Worm (Caenorhabditis elegans) whole organism, L3 larva: ENCODE results near the gene mrps-26.

Experiments
- ZK546.5 ChIP-seq: sonication (generic microtip); optimal IDR thresholded peaks from 2 replicates; lab custom pipeline; 2017; ENCODE audit warnings: missing biosample characterization, missing genetic modification characterization
- aly-2 ChIP-seq: fragments of 150-350 bp; optimal IDR thresholded peaks from 2 replicates; lab custom pipeline; 2014; ENCODE audit warnings: missing biosample characterization, missing genetic modification characterization
- ama-1 ChIP-seq: fragments of 150-350 bp; optimal IDR thresholded peaks from 2 replicates; lab custom pipeline; 2018
- ceh-16 ChIP-seq: sonication (generic microtip); optimal IDR thresholded peaks from 2 replicates; lab custom pipeline; 2017; ENCODE audit warnings: missing biosample characterization, missing genetic modification characterization
- egl-5 ChIP-seq: fragments of 150-350 bp; optimal IDR thresholded peaks from 2 replicates; lab custom pipeline; 2017; ENCODE audit warnings: missing biosample characterization, missing genetic modification reagents, missing genetic modification characterization, inconsistent platforms
- elt-1 ChIP-seq: fragments of 150-350 bp; optimal IDR thresholded peaks from 2 replicates; lab custom pipeline; 2014; ENCODE audit warnings: missing biosample characterization, missing genetic modification characterization
- elt-2 ChIP-seq: sonication (generic microtip); optimal IDR thresholded peaks from 2 replicates; lab custom pipeline; 2016; ENCODE audit warnings: missing genetic modification reagents, mild to moderate bottlenecking, missing genetic modification characterization, missing compliant biosample characterization
- fkh-2 ChIP-seq: fragments of 150-350 bp; optimal IDR thresholded peaks from 2 replicates; lab custom pipeline; 2014; ENCODE audit warnings: missing biosample characterization, missing genetic modification reagents, missing genetic modification characterization
- hmg-11 ChIP-seq: sonication (generic microtip); optimal IDR thresholded peaks from 2 replicates; lab custom pipeline; 2016; ENCODE audit warnings: missing genetic modification characterization, missing compliant biosample characterization
- jun-1 ChIP-seq: fragments of 150-350 bp; optimal IDR thresholded peaks from 2 replicates; lab custom pipeline; 2014; ENCODE audit warnings: missing biosample characterization, missing genetic modification reagents, missing genetic modification characterization
- lin-15B ChIP-seq: fragments of 150-350 bp; optimal IDR thresholded peaks from 2 replicates; lab custom pipeline; 2014; ENCODE audit warnings: missing biosample characterization, missing genetic modification characterization
- lin-39 ChIP-seq: fragments of 150-350 bp; optimal IDR thresholded peaks from 2 replicates; lab custom pipeline; 2018; ENCODE audit warnings: missing biosample characterization, missing genetic modification reagents, missing genetic modification characterization
- nfya-1 ChIP-seq: sonication (generic microtip); optimal IDR thresholded peaks from 2 replicates; lab custom pipeline; 2017; ENCODE audit warnings: missing genetic modification characterization, mild to moderate bottlenecking, missing compliant biosample characterization, antibody characterized with exemption, moderate library complexity; ENCODE audit not compliant: insufficient read depth
- nhr-11 ChIP-seq: fragments of 150-350 bp; optimal IDR thresholded peaks from 2 replicates; lab custom pipeline; 2014; ENCODE audit warnings: missing biosample characterization, missing genetic modification characterization
- nhr-77 ChIP-seq: fragments of 150-350 bp; optimal IDR thresholded peaks from 2 replicates; lab custom pipeline; 2014; ENCODE audit warnings: missing biosample characterization, missing genetic modification characterization
- pqm-1 ChIP-seq: fragments of 150-350 bp; optimal IDR thresholded peaks from 2 replicates; lab custom pipeline; 2017; ENCODE audit warnings: missing biosample characterization, missing genetic modification characterization, inconsistent platforms
- skn-1 ChIP-seq: fragments of 150-350 bp; optimal IDR thresholded peaks from 2 replicates; lab custom pipeline; 2014; ENCODE audit warnings: missing biosample characterization, missing genetic modification characterization
- zag-1 ChIP-seq: fragments of 150-350 bp; optimal IDR thresholded peaks from 2 replicates; lab custom pipeline; 2014; ENCODE audit warnings: missing biosample characterization, missing genetic modification characterization
- ztf-11 ChIP-seq: fragments of 150-350 bp; optimal IDR thresholded peaks from 2 replicates; lab custom pipeline; 2014; ENCODE audit warnings: missing biosample characterization, missing genetic modification characterization

Gene mrps-26

DNA sequence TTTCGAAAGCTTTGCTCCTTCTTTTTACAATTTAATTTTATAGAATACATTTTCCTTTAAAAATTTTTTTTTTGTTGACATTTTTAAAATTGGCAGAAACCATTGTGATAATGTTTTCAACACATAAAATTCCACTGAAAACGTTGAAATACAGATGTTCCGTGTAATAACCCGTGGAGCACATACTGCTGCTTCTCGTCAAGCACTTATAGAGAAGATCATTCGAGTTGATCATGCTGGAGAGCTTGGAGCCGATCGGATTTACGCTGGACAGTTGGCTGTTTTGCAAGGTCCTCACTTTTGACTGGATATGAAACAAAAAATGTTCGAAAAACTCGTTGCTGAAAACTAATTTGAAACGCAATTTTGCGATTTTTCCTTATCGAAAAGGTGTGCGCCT lies 43.3 kb downstream of the mrps-26 start, which contains the start of gene clk-1:
TSS of gene clk-1 (plus strand) at position 155 of the 400 bp plus-strand sequence.
- TF ChIP-seq ama-1 (lab: Kevin White, UChicago) (peak; percentile 43), pqm-1 (tag; lab: Kevin White, UChicago) (no peak), ztf-11 (no peak)

DNA sequence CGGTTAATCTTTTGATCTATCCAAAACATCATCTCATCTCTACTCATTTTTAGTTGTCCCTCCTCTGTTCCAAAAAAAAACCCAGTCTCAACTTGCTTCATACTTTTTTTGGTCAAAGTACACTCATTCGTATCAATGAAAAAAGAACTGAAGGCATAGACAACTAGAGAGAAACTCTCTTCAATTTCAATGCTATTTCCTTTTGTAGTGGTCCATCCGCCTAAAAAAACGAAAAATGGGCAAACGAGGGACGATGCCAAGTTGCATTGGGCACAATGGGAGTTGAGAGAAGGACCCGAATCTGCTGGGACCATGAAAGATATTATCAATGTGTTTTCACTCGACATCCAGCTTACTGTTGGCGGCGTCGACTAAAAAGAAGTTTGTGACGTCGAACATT lies 45.8 kb downstream of the mrps-26 start:
- no peak for TF ChIP-seq zag-1
- no peak for TF ChIP-seq nhr-77 (tag; lab: Kevin White, UChicago)
- peak; percentile 67 for TF ChIP-seq hmg-11 (tag; lab: Kevin White, UChicago)
- peak; percentile 17 for TF ChIP-seq elt-1 (tag; lab: Kevin White, UChicago)
- TF ChIP-seq nfya-1 (tag; lab: Kevin White, UChicago) = peak; percentile 47
- peak; percentile 1 for TF ChIP-seq lin-39 (tag; lab: Kevin White, UChicago)

DNA sequence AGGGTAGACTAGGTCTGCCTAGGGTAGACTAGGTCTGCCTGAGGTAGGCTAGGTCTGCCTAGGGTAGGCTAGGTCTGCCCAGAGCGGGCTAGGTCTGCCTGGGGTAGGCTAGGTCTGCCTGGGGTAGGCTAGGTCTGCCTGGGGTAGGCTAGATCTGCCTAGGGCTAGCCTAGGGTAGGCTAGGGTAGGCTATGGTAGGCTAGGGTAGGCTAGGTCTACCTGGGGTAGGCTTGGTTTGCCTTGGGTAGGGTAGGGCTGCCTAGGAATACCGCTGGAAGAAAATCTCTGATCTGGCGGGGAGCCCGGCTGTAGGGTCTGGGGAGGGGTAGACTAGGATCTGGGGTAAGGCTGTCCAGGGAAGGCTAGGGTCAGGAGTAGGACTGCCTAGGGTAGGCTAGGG lies 51.1 kb downstream of the mrps-26 start:
- TF ChIP-seq ceh-16 (no peak), ztf-11 (no peak), nhr-11 (no peak), skn-1 (tag; lab: Kevin White, UChicago) (no peak), jun-1 (tag; lab: Kevin White, UChicago) (no peak), ZK546.5 (tag; lab: Kevin White, UChicago) (no peak), fkh-2 (no peak), aly-2 (tag; lab: Kevin White, UChicago) (no peak), egl-5 (tag; lab: Kevin White, UChicago) (no peak), lin-15B (no peak), ama-1 (lab: Kevin White, UChicago) (no peak), elt-2 (tag; lab: Kevin White, UChicago) (no peak)
